Fruit fly (Drosophila melanogaster): ENCODE results near the gene CG17378.
A peak's percentile ranks its signal among the peaks of the same experiment; 100 is the strongest.

The CG17378 gene

dm6 chr2L:6791845-6792443 lies 18.1 kb downstream of the CG17378 start (continued):
- TF ChIP-seq bigmax (GFP tag; optimal IDR thresholded peaks at IDR 0.05) (peak; percentile 98), zen2 (GFP tag; IDR thresholded peaks at IDR 0.05; ENCODE audit: partially characterized antibody) (0 out of 3 replicates have a peak, but pooled peaks have one; percentile 4)

DNA sequence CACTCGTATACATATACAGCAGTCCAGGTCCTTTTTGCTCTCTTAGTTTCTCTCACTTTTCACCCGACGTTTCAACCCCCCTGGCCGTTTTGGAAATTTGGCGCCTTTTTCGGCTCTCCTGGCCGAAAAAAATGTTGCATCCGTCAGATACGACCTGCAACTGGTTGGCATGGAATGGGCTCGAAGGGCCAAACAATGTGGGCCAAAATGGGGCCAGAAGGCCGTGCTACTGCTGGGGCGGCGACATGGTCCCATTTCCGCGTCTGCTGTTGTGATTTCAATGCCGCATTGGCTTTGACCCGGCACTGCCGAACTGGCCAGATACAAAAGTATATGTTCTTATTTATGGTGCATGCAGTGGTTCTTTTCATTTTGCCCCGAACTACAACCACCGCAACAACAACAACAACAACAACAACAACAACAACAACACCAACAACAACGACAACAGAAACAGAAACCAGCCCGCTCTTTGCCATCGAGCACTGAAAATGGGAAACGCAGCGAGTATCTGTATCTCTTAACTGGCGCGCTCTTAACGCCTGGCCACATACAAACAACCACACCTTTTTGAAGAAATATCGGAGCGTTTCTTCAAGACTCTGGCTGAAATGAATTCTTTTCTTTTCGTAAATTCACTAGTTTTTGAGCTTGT lies 20.0 kb downstream of the CG17378 start:
- TF ChIP-seq dati (GFP tag; IDR thresholded peaks at IDR 0.05) (no peak), Blimp-1 (GFP tag; optimal IDR thresholded peaks at IDR 0.05) (no peak), CG14050 (GFP tag; IDR thresholded peaks at IDR 0.05) (no peak), sens (GFP tag) (peak; percentile 32), cg (GFP tag; optimal IDR thresholded peaks at IDR 0.05) (peak; percentile 51), mam (GFP tag; optimal IDR thresholded peaks at IDR 0.05) (no peak), Trl (optimal IDR thresholded peaks at IDR 0.05) (peak; percentile 83 to 90), Trl (GFP tag; optimal IDR thresholded peaks at IDR 0.05) (no peak), sug (tag; optimal IDR thresholded peaks at IDR 0.05) (no peak), luna (GFP tag; optimal IDR thresholded peaks at IDR 0.05) (no peak), CG7839 (tag; optimal IDR thresholded peaks at IDR 0.05) (peak; percentile 2), CG12769 (tag; optimal IDR thresholded peaks at IDR 0.05) (no peak), odd (GFP tag; optimal IDR thresholded peaks at IDR 0.05) (peak; percentile 7), onecut (GFP tag; IDR thresholded peaks at IDR 0.05) (no peak), CG6654 (GFP tag; optimal IDR thresholded peaks at IDR 0.05) (no peak), Hmx (GFP tag; optimal IDR thresholded peaks at IDR 0.05) (no peak), tna (GFP tag; IDR thresholded peaks at IDR 0.05; ENCODE audit: partially characterized antibody) (no peak), mirr (GFP tag; optimal IDR thresholded peaks at IDR 0.05) (no peak), CG12942 (GFP tag; optimal IDR thresholded peaks at IDR 0.05) (no peak), CG13296 (GFP tag; optimal IDR thresholded peaks at IDR 0.05) (no peak), pan (optimal IDR thresholded peaks at IDR 0.05) (no peak), pan (GFP tag; optimal IDR thresholded peaks at IDR 0.05 in 1 of 2, IDR thresholded peaks at IDR 0.05 in 1 of 2) (no peak), hb (GFP tag; IDR thresholded peaks at IDR 0.05; ENCODE audit: partially characterized antibody) (no peak), CG3163 (GFP tag; optimal IDR thresholded peaks at IDR 0.05) (peak; percentile 99), Opbp (GFP tag; IDR thresholded peaks at IDR 0.05; ENCODE audit: partially characterized antibody) (no peak), Doc2 (GFP tag; IDR thresholded peaks at IDR 0.05) (no peak), pros (GFP tag; optimal IDR thresholded peaks at IDR 0.05) (peak; percentile 98), CG34422 (GFP tag; IDR thresholded peaks at IDR 0.05) (no peak; the same call in 2 of the 3 replicates), CG1603 (tag; optimal IDR thresholded peaks at IDR 0.05) (no peak), CG10431 (GFP tag; optimal IDR thresholded peaks at IDR 0.05) (no peak), CG7987 (GFP tag; optimal IDR thresholded peaks at IDR 0.05) (no peak), B-H1 (GFP tag; IDR thresholded peaks at IDR 0.05) (no peak), wdn (GFP tag; IDR thresholded peaks at IDR 0.05) (no peak), CG8924 (tag; optimal IDR thresholded peaks at IDR 0.05) (no peak), grn (GFP tag; optimal IDR thresholded peaks at IDR 0.05) (no peak), CG5245 (GFP tag; optimal IDR thresholded peaks at IDR 0.05) (no peak), CG4404 (GFP tag; IDR thresholded peaks at IDR 0.05) (no peak), crol (GFP tag; IDR thresholded peaks at IDR 0.05) (peak; percentile 37; the same call in 1 of the 2 replicates), CG6254 (GFP tag; optimal IDR thresholded peaks at IDR 0.05) (no peak), bigmax (GFP tag; optimal IDR thresholded peaks at IDR 0.05) (peak; percentile 58), CG17385 (GFP tag; optimal IDR thresholded peaks at IDR 0.05) (peak; percentile 17), Rfx (GFP tag; IDR thresholded peaks at IDR 0.05) (no peak), CG14710 (tag; optimal IDR thresholded peaks at IDR 0.05) (no peak), stwl (tag; optimal IDR thresholded peaks at IDR 0.05) (no peak), CG6683 (GFP tag; optimal IDR thresholded peaks at IDR 0.05) (no peak), pita (GFP tag; optimal IDR thresholded peaks at IDR 0.05) (no peak), yki (optimal IDR thresholded peaks at IDR 0.05) (peak; percentile 4)
